Worm (Caenorhabditis elegans) whole organism, early embryonic: Measurements from ENCODE around the gene sre-35.

Experiments used
- aly-1 ChIP-seq: sonication (generic microtip); optimal IDR thresholded peaks from 2 replicates; lab custom pipeline; 2016; ENCODE audit warnings: missing genetic modification characterization, missing compliant biosample characterization
- ama-1 ChIP-seq: fragments of 150-350 bp; optimal IDR thresholded peaks from 2 replicates; lab custom pipeline; 2014
- ceh-13 ChIP-seq: fragments of 200-800 bp; sonication (Bioruptor generic); optimal IDR thresholded peaks from 2 replicates; lab custom pipeline; 2018; ENCODE audit warnings: mild to moderate bottlenecking, missing genetic modification characterization, missing compliant biosample characterization
- hmbx-1 ChIP-seq: sonication (generic microtip); optimal IDR thresholded peaks from 2 replicates; lab custom pipeline; 2016; ENCODE audit warnings: mild to moderate bottlenecking, missing genetic modification characterization, missing compliant biosample characterization

DNA sequence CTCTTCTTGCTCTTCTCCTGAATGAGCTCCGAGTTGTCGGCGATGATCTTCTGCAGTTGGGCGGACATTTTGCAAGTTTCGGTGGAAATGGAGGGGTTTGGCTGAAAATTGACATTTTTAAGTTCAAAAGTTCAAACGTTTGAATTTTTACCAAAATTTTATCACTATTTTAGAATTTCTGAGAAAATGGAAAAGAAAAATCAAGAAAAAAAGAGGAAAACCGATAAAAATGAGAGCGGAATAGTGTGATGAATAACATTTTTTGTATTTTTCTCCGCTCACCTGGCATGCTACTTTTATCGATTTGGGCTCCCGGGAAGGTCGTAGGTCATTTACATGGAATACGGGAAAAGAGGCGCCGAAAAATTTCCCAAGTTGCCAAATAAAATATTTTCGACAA, 32.4 kb upstream of the sre-35 start, which contains the start of gene F15A4.10:
- no peak for TF ChIP-seq ama-1
- TF ChIP-seq ceh-13, result no peak
- no peak for TF ChIP-seq hmbx-1
- TF ChIP-seq aly-1 (tag; lab: Kevin White, UChicago), result no peak
